Fruit fly (Drosophila melanogaster) whole organism, embryonic: ENCODE measurements around the gene ND-MNLL.
A peak's percentile ranks its signal among the peaks of the same experiment; 100 is the strongest.

ENCODE experiments used
- Adf1 ChIP-seq: fragments of 200-800 bp; sonication (Bioruptor generic); IDR thresholded peaks from 2 replicates; pipeline ENCODE4 v1.3.6; 2022; ENCODE audit warnings: missing biosample characterization, missing genetic modification characterization
- Aef1 ChIP-seq: fragments of 200-800 bp; sonication (Bioruptor generic); IDR thresholded peaks from 3 replicates; pipeline ENCODE4 v1.3.6; 2022; ENCODE audit warnings: missing biosample characterization, missing genetic modification characterization
- CG12219 ChIP-seq: fragments of 200-800 bp; sonication (Bioruptor generic); optimal IDR thresholded peaks from 3 replicates; lab custom pipeline; 2018; ENCODE audit warnings: missing biosample characterization, mild to moderate bottlenecking, missing genetic modification characterization
- CG13296 ChIP-seq: fragments of 200-800 bp; sonication (Bioruptor generic); optimal IDR thresholded peaks from 3 replicates; lab custom pipeline; 2018; ENCODE audit warnings: missing biosample characterization, mild to moderate bottlenecking, missing genetic modification characterization
- CG13424 ChIP-seq: fragments of 200-800 bp; sonication (Bioruptor generic); optimal IDR thresholded peaks from 2 replicates; lab custom pipeline; 2019; ENCODE audit warnings: missing biosample characterization, mild to moderate bottlenecking, missing genetic modification characterization, moderate library complexity
- CG14050 ChIP-seq: fragments of 200-800 bp; sonication (Bioruptor generic); IDR thresholded peaks from 3 replicates; pipeline ENCODE4 v1.3.6; 2022; ENCODE audit warnings: missing biosample characterization, missing genetic modification characterization
- CG14441 ChIP-seq: fragments of 200-800 bp; sonication (Bioruptor generic); IDR thresholded peaks from 2 replicates; pipeline ENCODE4 v1.3.6; 2022; ENCODE audit warnings: missing biosample characterization, missing genetic modification characterization
- CG1792 ChIP-seq: fragments of 200-800 bp; sonication (Bioruptor generic); optimal IDR thresholded peaks from 2 replicates; lab custom pipeline; 2016; ENCODE audit warnings: missing biosample characterization, missing genetic modification characterization
- CG18262 ChIP-seq: fragments of 200-800 bp; optimal IDR thresholded peaks from 3 replicates; lab custom pipeline; 2019; ENCODE audit warnings: missing biosample characterization, mild to moderate bottlenecking, missing genetic modification characterization, moderate library complexity
- CG18599 ChIP-seq: fragments of 200-800 bp; sonication (Bioruptor generic); optimal IDR thresholded peaks from 3 replicates; lab custom pipeline; 2017; ENCODE audit warnings: missing biosample characterization, missing genetic modification characterization, mild to moderate bottlenecking, moderate library complexity, missing genetic modification reagents
- CG2116 ChIP-seq: fragments of 200-800 bp; sonication (Bioruptor generic); optimal IDR thresholded peaks from 3 replicates; lab custom pipeline; 2018; ENCODE audit warnings: missing biosample characterization, mild to moderate bottlenecking, missing genetic modification characterization
- CG30431 ChIP-seq: fragments of 200-800 bp; sonication (Bioruptor generic); optimal IDR thresholded peaks from 2 replicates; lab custom pipeline; 2017; ENCODE audit warnings: missing biosample characterization, missing genetic modification characterization
- CG31365 ChIP-seq: fragments of 200-800 bp; sonication (Bioruptor generic); optimal IDR thresholded peaks from 2 replicates; lab custom pipeline; 2018; ENCODE audit warnings: missing biosample characterization, mild to moderate bottlenecking, missing genetic modification characterization
- CG4730 ChIP-seq: fragments of 200-800 bp; sonication (Bioruptor generic); IDR thresholded peaks from 2 replicates; pipeline ENCODE4 v1.3.6; 2022; ENCODE audit warnings: missing biosample characterization, missing genetic modification characterization
- CG5180 ChIP-seq: fragments of 200-800 bp; sonication (Bioruptor generic); optimal IDR thresholded peaks from 3 replicates; lab custom pipeline; 2017; ENCODE audit warnings: missing biosample characterization, missing genetic modification characterization, mild to moderate bottlenecking, moderate library complexity, missing genetic modification reagents
- CG5953 ChIP-seq: fragments of 200-800 bp; sonication (Bioruptor generic); IDR thresholded peaks from 2 replicates; pipeline ENCODE4 v1.3.6; 2022; ENCODE audit warnings: missing biosample characterization, missing genetic modification characterization
- CG6254 ChIP-seq: fragments of 200-800 bp; sonication (Bioruptor generic); optimal IDR thresholded peaks from 3 replicates; lab custom pipeline; 2017; ENCODE audit warnings: mild to moderate bottlenecking, missing biosample characterization, missing genetic modification reagents, missing genetic modification characterization
- CG6654 ChIP-seq: fragments of 200-800 bp; sonication (Bioruptor generic); optimal IDR thresholded peaks from 2 replicates; lab custom pipeline; 2017; ENCODE audit warnings: missing biosample characterization, mild to moderate bottlenecking, missing genetic modification characterization
- CG6791 ChIP-seq: fragments of 200-800 bp; sonication (Bioruptor generic); IDR thresholded peaks from 3 replicates; pipeline ENCODE4 v1.3.6; 2022; ENCODE audit warnings: missing biosample characterization, missing genetic modification characterization; ENCODE audit not compliant: partially characterized antibody
- CG7786 ChIP-seq: fragments of 200-800 bp; sonication (Bioruptor generic); optimal IDR thresholded peaks from 2 replicates; lab custom pipeline; 2016; ENCODE audit warnings: missing biosample characterization, missing genetic modification characterization
- CG7839 ChIP-seq: fragments of 200-800 bp; sonication (Bioruptor generic); optimal IDR thresholded peaks from 3 replicates; lab custom pipeline; 2018; ENCODE audit warnings: missing biosample characterization, mild to moderate bottlenecking, missing genetic modification characterization, moderate library complexity
- CG9727 ChIP-seq: fragments of 200-800 bp; sonication (Bioruptor generic); optimal IDR thresholded peaks from 3 replicates; lab custom pipeline; 2017; ENCODE audit warnings: missing biosample characterization, mild to moderate bottlenecking, missing genetic modification characterization
- Fer3 ChIP-seq: fragments of 200-800 bp; sonication (Bioruptor generic); optimal IDR thresholded peaks from 2 replicates; lab custom pipeline; 2018; ENCODE audit warnings: missing biosample characterization, mild to moderate bottlenecking, missing genetic modification characterization, moderate library complexity
- HmgZ ChIP-seq: fragments of 200-800 bp; sonication (Bioruptor generic); optimal IDR thresholded peaks from 2 replicates; lab custom pipeline; 2018; ENCODE audit warnings: missing biosample characterization, mild to moderate bottlenecking, missing genetic modification characterization
- Hsf ChIP-seq: fragments of 200-800 bp; sonication (Bioruptor generic); optimal IDR thresholded peaks from 3 replicates; lab custom pipeline; 2016; ENCODE audit warnings: missing biosample characterization, missing genetic modification characterization
- Meics ChIP-seq: fragments of 200-800 bp; sonication (Bioruptor generic); optimal IDR thresholded peaks from 2 replicates; lab custom pipeline; 2017; ENCODE audit warnings: missing biosample characterization, mild to moderate bottlenecking, missing genetic modification characterization
- Nf-YA ChIP-seq: fragments of 200-800 bp; sonication (Bioruptor generic); IDR thresholded peaks from 2 replicates; pipeline ENCODE4 v1.3.6; 2022; ENCODE audit warnings: missing biosample characterization, missing genetic modification characterization
- Taf1 ChIP-seq: fragments of 200-800 bp; sonication (Bioruptor generic); IDR thresholded peaks from 2 replicates; pipeline ENCODE4 v1.3.6; 2022; ENCODE audit warnings: missing biosample characterization, missing genetic modification characterization
- Usf ChIP-seq: fragments of 200-800 bp; sonication (Bioruptor generic); optimal IDR thresholded peaks from 2 replicates; lab custom pipeline; 2017; ENCODE audit warnings: missing genotype, missing biosample characterization, missing genetic modification characterization
- abd-A ChIP-seq: fragments of 200-800 bp; sonication (Bioruptor generic); optimal IDR thresholded peaks from 3 replicates; lab custom pipeline; 2019; ENCODE audit warnings: missing biosample characterization, mild to moderate bottlenecking, missing genetic modification characterization, moderate library complexity
- br ChIP-seq: fragments of >200 bp; optimal IDR thresholded peaks from 2 replicates; lab custom pipeline; 2017
- cad ChIP-seq: fragments of >200 bp; optimal IDR thresholded peaks from 2 replicates; lab custom pipeline; 2017; ENCODE audit warnings: missing biosample characterization, missing genetic modification characterization
- crc ChIP-seq: fragments of 200-800 bp; sonication (Bioruptor generic); optimal IDR thresholded peaks from 2 replicates; lab custom pipeline; 2016; ENCODE audit warnings: missing biosample characterization, missing genetic modification characterization
- dmrt11E ChIP-seq: fragments of 200-800 bp; sonication (Bioruptor generic); optimal IDR thresholded peaks from 3 replicates; lab custom pipeline; 2018; ENCODE audit warnings: missing biosample characterization, mild to moderate bottlenecking, missing genetic modification characterization, moderate library complexity
- dmrt99B ChIP-seq: fragments of 200-800 bp; sonication (Bioruptor generic); optimal IDR thresholded peaks from 2 replicates; lab custom pipeline; 2018; ENCODE audit warnings: missing biosample characterization, mild to moderate bottlenecking, missing genetic modification characterization, moderate library complexity
- eve ChIP-seq, 2 experiments: fragments of >200 bp; optimal IDR thresholded peaks; 2 replicates each; lab custom pipeline; 2017; ENCODE audit warnings: missing biosample characterization in 2 of 2, missing genetic modification characterization in 2 of 2
- fd102C ChIP-seq: fragments of 200-800 bp; sonication (Bioruptor generic); optimal IDR thresholded peaks from 2 replicates; lab custom pipeline; 2018; ENCODE audit warnings: missing biosample characterization, mild to moderate bottlenecking, missing genetic modification characterization, moderate library complexity
- gcm2 ChIP-seq: fragments of 200-800 bp; sonication (Bioruptor generic); optimal IDR thresholded peaks from 2 replicates; lab custom pipeline; 2016; ENCODE audit warnings: missing biosample characterization, missing genetic modification characterization
- gfzf ChIP-seq: fragments of 200-800 bp; sonication (Bioruptor generic); optimal IDR thresholded peaks from 2 replicates; lab custom pipeline; 2016; ENCODE audit warnings: missing biosample characterization, mild to moderate bottlenecking, missing genetic modification characterization, moderate library complexity
- hth ChIP-seq: fragments of >200 bp; optimal IDR thresholded peaks from 2 replicates; lab custom pipeline; 2017; ENCODE audit warnings: inconsistent platforms
- inv ChIP-seq: fragments of 200-800 bp; sonication (Bioruptor generic); IDR thresholded peaks from 2 replicates; pipeline ENCODE4 v1.3.6; 2022; ENCODE audit warnings: missing biosample characterization, missing genetic modification characterization; ENCODE audit not compliant: partially characterized antibody
- jumu ChIP-seq: fragments of 200-800 bp; sonication (Bioruptor generic); optimal IDR thresholded peaks from 3 replicates; lab custom pipeline; 2016; ENCODE audit warnings: missing biosample characterization, missing genetic modification characterization
- kay ChIP-seq: fragments of 200-800 bp; sonication (Bioruptor generic); optimal IDR thresholded peaks from 2 replicates; lab custom pipeline; 2016; ENCODE audit warnings: missing biosample characterization, missing genetic modification characterization
- lab ChIP-seq: fragments of 200-800 bp; sonication (Bioruptor generic); optimal IDR thresholded peaks from 3 replicates; lab custom pipeline; 2017; ENCODE audit warnings: missing biosample characterization, missing genetic modification characterization, mild to moderate bottlenecking, moderate library complexity, missing genetic modification reagents
- nerfin-1 ChIP-seq: fragments of 200-800 bp; sonication (Bioruptor generic); optimal IDR thresholded peaks from 3 replicates; lab custom pipeline; 2019; ENCODE audit warnings: missing biosample characterization, mild to moderate bottlenecking, missing genetic modification characterization, moderate library complexity
- tgo ChIP-seq: fragments of 200-800 bp; sonication (Bioruptor generic); IDR thresholded peaks from 3 replicates; pipeline ENCODE4 v1.3.6; 2022; ENCODE audit warnings: missing biosample characterization, missing genetic modification characterization
- trh ChIP-seq: fragments of 200-800 bp; sonication (Bioruptor generic); optimal IDR thresholded peaks from 2 replicates; lab custom pipeline; 2016; ENCODE audit warnings: missing biosample characterization, missing genetic modification characterization
- twi ChIP-seq: fragments of 200-800 bp; optimal IDR thresholded peaks from 2 replicates; lab custom pipeline; 2019; ENCODE audit warnings: missing biosample characterization, mild to moderate bottlenecking, missing genetic modification characterization, moderate library complexity
- vvl ChIP-seq: fragments of 200-800 bp; sonication (Bioruptor generic); IDR thresholded peaks from 2 replicates; pipeline ENCODE4 v1.3.6; 2022; ENCODE audit warnings: missing biosample characterization, missing genetic modification characterization
- zen ChIP-seq: fragments of 200-800 bp; sonication (Bioruptor generic); optimal IDR thresholded peaks from 3 replicates; lab custom pipeline; 2018; ENCODE audit warnings: missing biosample characterization, mild to moderate bottlenecking, missing genetic modification characterization, moderate library complexity

ND-MNLL gene

dm6 chrX:7920081-7920688 is 26.6 kb upstream of the ND-MNLL start, which contains the start of the genes hdm and Ykt6 (continued):
- TF ChIP-seq CG7839 (tag; lab: Kevin White, UChicago) (no peak), CG13424 (peak; percentile 82), fd102C (no peak), CG9727 (peak; percentile 63), Hsf (GFP tag; lab: Kevin White, UChicago) (peak; percentile 77), CG1792 (GFP tag; lab: Kevin White, UChicago) (peak; percentile 64), tgo (peak; percentile 83), Usf (GFP tag; lab: Kevin White, UChicago) (peak; percentile 27), lab (GFP tag; lab: Kevin White, UChicago) (no peak), jumu (GFP tag; lab: Kevin White, UChicago) (peak; percentile 86), twi (peak; percentile 68), dmrt99B (no peak), HmgZ (tag; lab: Kevin White, UChicago) (peak; percentile 90), crc (GFP tag; lab: Kevin White, UChicago) (peak; percentile 73), inv (GFP tag; lab: Robert Waterston, UW) (peak; percentile 92), gfzf (GFP tag; lab: Kevin White, UChicago) (peak; percentile 35), Nf-YA (GFP tag; lab: Robert Waterston, UW) (peak; percentile 58; the same call in 1 of the 2 replicates), CG6791 (GFP tag; lab: Robert Waterston, UW) (peak; percentile 91), kay (peak; percentile 79), vvl (GFP tag; lab: Robert Waterston, UW) (peak; percentile 92), CG12219 (GFP tag; lab: Kevin White, UChicago) (peak; percentile 53), CG31365 (peak; percentile 36), zen (tag; lab: Kevin White, UChicago) (peak; percentile 71), Adf1 (GFP tag; lab: Robert Waterston, UW) (peak; percentile 60), abd-A (tag; lab: Kevin White, UChicago) (no peak), hth (lab: Kevin White, UChicago) (no peak), Meics (no peak), CG7786 (GFP tag; lab: Kevin White, UChicago) (peak; percentile 85), CG2116 (GFP tag; lab: Kevin White, UChicago) (peak; percentile 88), eve (GFP tag; optimal IDR thresholded peaks at IDR 0.05; lab: Kevin White, UChicago) (peak in 1 of 2 experiments; percentile 37), nerfin-1 (tag; lab: Kevin White, UChicago) (peak; percentile 43), dmrt11E (tag; lab: Kevin White, UChicago) (peak; percentile 74), CG5180 (GFP tag; lab: Kevin White, UChicago) (peak; percentile 21), CG4730 (GFP tag; lab: Robert Waterston, UW) (peak; percentile 77; the same call in 1 of the 2 replicates), CG14050 (peak; percentile 75), CG6654 (GFP tag; lab: Kevin White, UChicago) (no peak), CG14441 (peak; percentile 84), cad (no peak), CG5953 (GFP tag; lab: Robert Waterston, UW) (peak; percentile 62), CG6254 (peak; percentile 39), Fer3 (tag; lab: Kevin White, UChicago) (no peak), br (lab: Kevin White, UChicago) (no peak), CG30431 (GFP tag; lab: Kevin White, UChicago) (peak; percentile 42), Aef1 (GFP tag; lab: Robert Waterston, UW) (peak; percentile 72; the same call in 2 of the 3 replicates), trh (GFP tag; lab: Kevin White, UChicago) (peak; percentile 34), gcm2 (no peak), Taf1 (GFP tag; lab: Robert Waterston, UW) (peak; percentile 80; the same call in 1 of the 2 replicates), CG13296 (GFP tag; lab: Kevin White, UChicago) (peak; percentile 59), CG18262 (tag; lab: Kevin White, UChicago) (peak; percentile 69), CG18599 (GFP tag; lab: Kevin White, UChicago) (peak; percentile 73)
